Fruit fly (Drosophila melanogaster) whole organism, embryonic: ENCODE data around the gene DnaJ-H.

Experiments
- CG17829 ChIP-seq: fragments of 200-800 bp; optimal IDR thresholded peaks from 2 replicates; lab custom pipeline; 2019; ENCODE audit warnings: missing biosample characterization, mild to moderate bottlenecking, missing genetic modification characterization, moderate library complexity
- CG2678 ChIP-seq: fragments of 200-800 bp; sonication (Bioruptor generic); optimal IDR thresholded peaks from 3 replicates; lab custom pipeline; 2019; ENCODE audit warnings: missing biosample characterization, mild to moderate bottlenecking, missing genetic modification characterization, moderate library complexity
- Eip74EF ChIP-seq, 2 experiments: fragments of 200-800 bp in 1 of 2; fragments of >200 bp in 1 of 2; sonication (Bioruptor generic) in 1 of 2; optimal IDR thresholded peaks; 2 replicates each; lab custom pipeline; 2017 to 2019; ENCODE audit warnings: missing biosample characterization in 2 of 2, missing genetic modification characterization in 2 of 2, mild to moderate bottlenecking in 1 of 2, moderate library complexity in 1 of 2
- Gsc ChIP-seq: fragments of 200-800 bp; sonication (Bioruptor generic); IDR thresholded peaks from 2 replicates; pipeline ENCODE4 v1.3.6; 2022; ENCODE audit warnings: missing biosample characterization, missing genetic modification characterization
- YL-1 ChIP-seq: fragments of 200-800 bp; sonication (Bioruptor generic); optimal IDR thresholded peaks from 3 replicates; lab custom pipeline; 2017; ENCODE audit warnings: missing biosample characterization, mild to moderate bottlenecking, missing genetic modification characterization
- bowl ChIP-seq: fragments of 200-800 bp; sonication (Bioruptor generic); IDR thresholded peaks from 2 replicates; pipeline ENCODE4 v1.3.6; 2022; ENCODE audit warnings: missing biosample characterization, missing genetic modification characterization
- emc ChIP-seq: fragments of 200-800 bp; sonication (Bioruptor generic); optimal IDR thresholded peaks from 2 replicates; lab custom pipeline; 2016; ENCODE audit warnings: missing biosample characterization, missing genetic modification characterization
- klu ChIP-seq: fragments of 200-800 bp; sonication (Bioruptor generic); IDR thresholded peaks from 2 replicates; pipeline ENCODE4 v1.3.6; 2022; ENCODE audit warnings: missing biosample characterization, missing genetic modification characterization

DNA sequence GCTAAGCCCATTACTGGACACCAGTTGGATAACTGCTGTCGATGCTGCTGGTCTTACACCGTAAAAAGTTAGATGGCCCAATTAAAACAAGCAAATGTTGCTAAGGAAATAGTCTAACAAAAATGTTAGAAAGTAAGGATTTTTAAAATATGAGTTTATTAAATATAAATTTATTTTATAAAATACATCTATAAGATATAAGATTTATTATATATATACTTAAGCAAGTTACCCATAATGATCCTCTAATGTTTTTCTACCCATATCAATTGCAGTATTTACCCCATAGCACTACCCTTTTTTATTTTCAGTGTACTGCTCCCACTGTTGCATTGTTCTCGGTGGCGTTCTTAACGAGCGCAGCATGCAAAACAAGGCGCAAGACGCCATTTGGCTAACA lies 19.6 kb downstream of the DnaJ-H start:
- TF ChIP-seq CG2678 (no peak), klu (GFP tag; lab: Robert Waterston, UW) (no peak), YL-1 (GFP tag; lab: Kevin White, UChicago) (no peak), Gsc (GFP tag; lab: Robert Waterston, UW) (no peak), Eip74EF (GFP tag; optimal IDR thresholded peaks at IDR 0.05; lab: Kevin White, UChicago) (no peak), bowl (GFP tag; lab: Robert Waterston, UW) (no peak), emc (GFP tag; lab: Kevin White, UChicago) (no peak), CG17829 (tag; lab: Kevin White, UChicago) (no peak)
